Worm (Caenorhabditis elegans): Measurements from ENCODE around the gene taco-1.

- TF ChIP-seq B0261.1 (tag; optimal IDR thresholded peaks at IDR 0.05), result no peak
- TF ChIP-seq ztf-6 (GFP tag; IDR thresholded peaks at IDR 0.05), result no peak
- TF ChIP-seq tbp1 (GFP tag; optimal IDR thresholded peaks at IDR 0.05), result no peak
- TF ChIP-seq C06A6.2 (GFP tag; conservative IDR thresholded peaks at IDR 0.05), result no peak
- TF ChIP-seq akir-1 (GFP tag; optimal IDR thresholded peaks at IDR 0.05), result no peak
- no peak for TF ChIP-seq gei-17 (GFP tag; optimal IDR thresholded peaks at IDR 0.05)
Measured at ce11 chrIII:292340-292739, 8.4 kb downstream of the taco-1 start, which contains the start of gene Y50D7A.1.
